Worm (Caenorhabditis elegans): Measurements from ENCODE around the gene ragc-1.

ragc-1 gene

ce11 chrIV:11643829-11644228, 39.1 kb upstream of the ragc-1 start, which contains the start of gene prx-2:
Gene prx-2 (plus strand): TSS chrIV:11644129.
- TF ChIP-seq tbx-11 (GFP tag; IDR thresholded peaks at IDR 0.05) (no peak), flt-1 (GFP tag; IDR thresholded peaks at IDR 0.05) (no peak), tra-4 (tag; optimal IDR thresholded peaks at IDR 0.05) (no peak), ama-1 (optimal IDR thresholded peaks at IDR 0.05) (no peak), ets-7 (tag; optimal IDR thresholded peaks at IDR 0.05) (no peak), F13C5.2 (tag; optimal IDR thresholded peaks at IDR 0.05) (no peak), hmbx-1 (tag; optimal IDR thresholded peaks at IDR 0.05) (no peak), hnd-1 (tag; optimal IDR thresholded peaks at IDR 0.05) (no peak), ceh-13 (GFP tag; optimal IDR thresholded peaks at IDR 0.05) (no peak), B0310.2 (tag; optimal IDR thresholded peaks at IDR 0.05) (no peak), aly-1 (tag; optimal IDR thresholded peaks at IDR 0.05) (no peak), tbx-37 (GFP tag; conservative IDR thresholded peaks at IDR 0.05) (no peak), scrt-1 (GFP tag; IDR thresholded peaks at IDR 0.05) (no peak), sea-1 (GFP tag; conservative IDR thresholded peaks at IDR 0.05) (no peak)

- TF ChIP-seq tbx-37 (GFP tag; conservative IDR thresholded peaks at IDR 0.05) (no peak), tbx-11 (GFP tag; IDR thresholded peaks at IDR 0.05) (no peak), tra-4 (tag; optimal IDR thresholded peaks at IDR 0.05) (no peak), F13C5.2 (tag; optimal IDR thresholded peaks at IDR 0.05) (no peak), hmg-4 (GFP tag; optimal IDR thresholded peaks at IDR 0.05) (no peak)
Measured at ce11 chrIV:11641802-11642201, 37.1 kb upstream of the ragc-1 start, which contains the start of gene ZK809.1. Gene ZK809.1 (plus strand): TSS chrIV:11642102.

- TF ChIP-seq flt-1 (GFP tag; IDR thresholded peaks at IDR 0.05) = no peak
- no peak for TF ChIP-seq tbx-37 (GFP tag; conservative IDR thresholded peaks at IDR 0.05)
- no peak for TF ChIP-seq scrt-1 (GFP tag; IDR thresholded peaks at IDR 0.05)
- TF ChIP-seq ceh-13 (GFP tag; optimal IDR thresholded peaks at IDR 0.05) = no peak
- TF ChIP-seq B0310.2 (tag; optimal IDR thresholded peaks at IDR 0.05) = no peak
- TF ChIP-seq tra-4 (tag; optimal IDR thresholded peaks at IDR 0.05) = no peak
- TF ChIP-seq hmg-4 (GFP tag; optimal IDR thresholded peaks at IDR 0.05) = no peak
Measured at ce11 chrIV:11640915-11641314, 36.2 kb upstream of the ragc-1 start, which contains the start of gene ttr-50. Gene ttr-50 (minus strand): TSS chrIV:11641015.

ce11 chrIV:11638016-11638415, 33.3 kb upstream of the ragc-1 start, which contains the start of gene rbm-17:
Gene rbm-17 (plus strand): TSS chrIV:11638316.
- TF ChIP-seq tbx-11 (GFP tag; IDR thresholded peaks at IDR 0.05) (no peak), ama-1 (optimal IDR thresholded peaks at IDR 0.05) (no peak), sea-1 (GFP tag; conservative IDR thresholded peaks at IDR 0.05) (no peak), tra-4 (tag; optimal IDR thresholded peaks at IDR 0.05) (no peak), hmbx-1 (tag; optimal IDR thresholded peaks at IDR 0.05) (no peak), ceh-36 (tag; optimal IDR thresholded peaks at IDR 0.05) (no peak), aly-1 (tag; optimal IDR thresholded peaks at IDR 0.05) (no peak), hnd-1 (tag; optimal IDR thresholded peaks at IDR 0.05) (no peak), F13C5.2 (tag; optimal IDR thresholded peaks at IDR 0.05) (no peak), ceh-13 (GFP tag; optimal IDR thresholded peaks at IDR 0.05) (no peak), B0310.2 (tag; optimal IDR thresholded peaks at IDR 0.05) (no peak), pes-1 (GFP tag; IDR thresholded peaks at IDR 0.05) (no peak), scrt-1 (GFP tag; IDR thresholded peaks at IDR 0.05) (no peak), ets-7 (tag; optimal IDR thresholded peaks at IDR 0.05) (no peak), tbx-37 (GFP tag; conservative IDR thresholded peaks at IDR 0.05) (no peak), hmg-4 (GFP tag; optimal IDR thresholded peaks at IDR 0.05) (no peak), flt-1 (GFP tag; IDR thresholded peaks at IDR 0.05) (no peak)

- TF ChIP-seq ama-1 (optimal IDR thresholded peaks at IDR 0.05) = no peak
- TF ChIP-seq tbx-37 (GFP tag; conservative IDR thresholded peaks at IDR 0.05) = no peak
- no peak for TF ChIP-seq ets-7 (tag; optimal IDR thresholded peaks at IDR 0.05)
- no peak for TF ChIP-seq B0310.2 (tag; optimal IDR thresholded peaks at IDR 0.05)
- no peak for TF ChIP-seq hmbx-1 (tag; optimal IDR thresholded peaks at IDR 0.05)
- TF ChIP-seq aly-1 (tag; optimal IDR thresholded peaks at IDR 0.05) = no peak
- no peak for TF ChIP-seq sea-1 (GFP tag; conservative IDR thresholded peaks at IDR 0.05)
- TF ChIP-seq F13C5.2 (tag; optimal IDR thresholded peaks at IDR 0.05) = no peak
- no peak for TF ChIP-seq hmg-4 (GFP tag; optimal IDR thresholded peaks at IDR 0.05)
- TF ChIP-seq tbx-11 (GFP tag; IDR thresholded peaks at IDR 0.05) = no peak
- no peak for TF ChIP-seq tra-4 (tag; optimal IDR thresholded peaks at IDR 0.05)
- TF ChIP-seq hnd-1 (tag; optimal IDR thresholded peaks at IDR 0.05) = no peak
- no peak for TF ChIP-seq ceh-13 (GFP tag; optimal IDR thresholded peaks at IDR 0.05)
- no peak for TF ChIP-seq flt-1 (GFP tag; IDR thresholded peaks at IDR 0.05)
Measured at ce11 chrIV:11636409-11636723, 31.6 kb upstream of the ragc-1 start, which contains the start of gene F58B3.6. Gene F58B3.6 (plus strand): TSS chrIV:11636648.

- TF ChIP-seq flt-1 (GFP tag; IDR thresholded peaks at IDR 0.05) (no peak), ama-1 (optimal IDR thresholded peaks at IDR 0.05) (no peak), tbx-11 (GFP tag; IDR thresholded peaks at IDR 0.05) (no peak), scrt-1 (GFP tag; IDR thresholded peaks at IDR 0.05) (no peak), tbx-37 (GFP tag; conservative IDR thresholded peaks at IDR 0.05) (peak; percentile 31; the same call in 1 of the 2 replicates), hmg-4 (GFP tag; optimal IDR thresholded peaks at IDR 0.05) (no peak), F13C5.2 (tag; optimal IDR thresholded peaks at IDR 0.05) (peak; percentile 11), B0310.2 (tag; optimal IDR thresholded peaks at IDR 0.05) (no peak)
Measured at ce11 chrIV:11635437-11636408, 31.0 kb upstream of the ragc-1 start, which contains the start of gene mars-1. Gene mars-1 (minus strand): TSS chrIV:11635487.

- TF ChIP-seq sea-1 (GFP tag; conservative IDR thresholded peaks at IDR 0.05) = no peak
Measured at ce11 chrIV:11631750-11632149, 27.0 kb upstream of the ragc-1 start, which contains the start of gene F58B3.4. Gene F58B3.4 (minus strand): TSS chrIV:11631850.
